Worm (Caenorhabditis elegans): ENCODE results near the gene F47B8.2.

DNA sequence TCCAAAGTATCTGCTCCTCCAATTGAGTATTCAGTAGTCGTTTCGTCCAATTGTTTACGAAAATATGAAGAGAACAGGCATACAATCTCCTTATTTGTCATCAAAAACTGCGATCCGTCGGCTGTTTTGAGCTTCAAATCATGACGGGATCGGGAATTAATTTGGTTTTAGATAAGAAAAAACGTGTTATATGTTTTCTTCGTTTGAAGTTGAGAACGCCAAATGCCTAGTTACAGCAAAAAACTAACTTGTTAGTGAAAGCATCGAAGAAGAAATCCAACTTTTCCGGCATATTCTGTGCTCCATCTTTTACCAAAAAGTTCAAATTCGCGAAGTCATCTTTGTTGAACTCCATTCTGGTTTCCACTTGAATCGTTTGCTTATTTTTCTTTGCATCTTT is 27.1 kb downstream of the F47B8.2 start, which contains the start of gene F14D7.1:
- TF ChIP-seq W03F9.2 (tag; optimal IDR thresholded peaks at IDR 0.05) (no peak), him-1 (tag; optimal IDR thresholded peaks at IDR 0.05) (no peak)

Data from whole organism, L4/young adult.